Fruit fly (Drosophila melanogaster): ENCODE measurements around the gene Vtld.

- no peak for TF ChIP-seq CG6854 (GFP tag; optimal IDR thresholded peaks at IDR 0.05)
- peak; percentile 1 for TF ChIP-seq CG9139 (GFP tag; optimal IDR thresholded peaks at IDR 0.05)
Measured at dm6 chr3L:19792717-19793437, 32.7 kb downstream of the Vtld start.

Data from whole organism, prepupa.